Worm (Caenorhabditis elegans) whole organism, L3 larva: ENCODE measurements around the gene ten-1.

Experiments
- ceh-9 ChIP-seq: sonication (generic microtip); optimal IDR thresholded peaks from 2 replicates; lab custom pipeline; 2018; ENCODE audit warnings: missing biosample characterization, missing genetic modification characterization
- lin-15B ChIP-seq: fragments of 150-350 bp; optimal IDR thresholded peaks from 2 replicates; lab custom pipeline; 2014; ENCODE audit warnings: missing biosample characterization, missing genetic modification characterization
- lin-39 ChIP-seq: fragments of 150-350 bp; optimal IDR thresholded peaks from 2 replicates; lab custom pipeline; 2018; ENCODE audit warnings: missing biosample characterization, missing genetic modification reagents, missing genetic modification characterization
- nhr-12 ChIP-seq: fragments of 150-350 bp; optimal IDR thresholded peaks from 2 replicates; lab custom pipeline; 2014; ENCODE audit warnings: missing biosample characterization, missing genetic modification characterization
- nhr-28 ChIP-seq: fragments of 150-350 bp; optimal IDR thresholded peaks from 2 replicates; lab custom pipeline; 2014; ENCODE audit warnings: missing biosample characterization, missing genetic modification characterization
- nhr-67 ChIP-seq: fragments of 150-350 bp; optimal IDR thresholded peaks from 2 replicates; lab custom pipeline; 2014; ENCODE audit warnings: missing biosample characterization, missing genetic modification characterization
- nhr-76 ChIP-seq: fragments of 150-350 bp; sonication (generic microtip); optimal IDR thresholded peaks from 5 replicates; lab custom pipeline; 2014; ENCODE audit warnings: missing biosample characterization, missing genetic modification characterization
- nhr-77 ChIP-seq: fragments of 150-350 bp; optimal IDR thresholded peaks from 2 replicates; lab custom pipeline; 2014; ENCODE audit warnings: missing biosample characterization, missing genetic modification characterization
- pqm-1 ChIP-seq: fragments of 150-350 bp; optimal IDR thresholded peaks from 2 replicates; lab custom pipeline; 2017; ENCODE audit warnings: missing biosample characterization, missing genetic modification characterization, inconsistent platforms
- ztf-4 ChIP-seq: fragments of 150-350 bp; optimal IDR thresholded peaks from 2 replicates; lab custom pipeline; 2014; ENCODE audit warnings: missing biosample characterization, missing genetic modification characterization

- TF ChIP-seq ztf-4: no peak
- no peak for TF ChIP-seq nhr-12
- no peak for TF ChIP-seq nhr-67 (tag; lab: Kevin White, UChicago)
- peak; percentile 32 for TF ChIP-seq lin-15B
- peak; percentile 33 for TF ChIP-seq pqm-1 (tag; lab: Kevin White, UChicago)
- no peak for TF ChIP-seq nhr-77 (tag; lab: Kevin White, UChicago)
- no peak for TF ChIP-seq nhr-76 (tag; lab: Kevin White, UChicago)
- no peak for TF ChIP-seq ceh-9 (tag; lab: Kevin White, UChicago)
- TF ChIP-seq nhr-28 (tag; lab: Kevin White, UChicago): no peak
- TF ChIP-seq lin-39 (tag; lab: Kevin White, UChicago): peak; percentile 53
Measured at ce11 chrIII:6887574-6887973, 66.8 kb downstream of the ten-1 start.
